Worm (Caenorhabditis elegans) whole organism, L2 larva: ENCODE results near the gene T01D3.3.

Source experiments
- C34F6.9 ChIP-seq: fragments of 150-350 bp; optimal IDR thresholded peaks from 2 replicates; lab custom pipeline; 2014; ENCODE audit warnings: missing biosample characterization, missing genetic modification characterization
- Y55F3AM.14 ChIP-seq: fragments of 200-800 bp; sonication (Bioruptor generic); optimal IDR thresholded peaks from 2 replicates; lab custom pipeline; 2018; ENCODE audit warnings: mild to moderate bottlenecking, missing genetic modification characterization, missing compliant biosample characterization
- ZK546.5 ChIP-seq: sonication (generic microtip); optimal IDR thresholded peaks from 2 replicates; lab custom pipeline; 2017; ENCODE audit warnings: missing biosample characterization, missing genetic modification characterization
- alr-1 ChIP-seq: fragments of 150-350 bp; optimal IDR thresholded peaks from 2 replicates; lab custom pipeline; 2014; ENCODE audit warnings: missing biosample characterization, missing genetic modification characterization
- aly-2 ChIP-seq: fragments of 150-350 bp; optimal IDR thresholded peaks from 2 replicates; lab custom pipeline; 2014; ENCODE audit warnings: missing biosample characterization, missing genetic modification characterization
- ama-1 ChIP-seq: fragments of 150-350 bp; optimal IDR thresholded peaks from 2 replicates; lab custom pipeline; 2018; ENCODE audit warnings: inconsistent platforms
- blmp-1 ChIP-seq: sonication (generic microtip); optimal IDR thresholded peaks from 2 replicates; lab custom pipeline; 2017; ENCODE audit warnings: missing genetic modification characterization, mild to moderate bottlenecking, missing compliant biosample characterization, antibody characterized with exemption, moderate library complexity; ENCODE audit not compliant: insufficient read depth
- ceh-82 ChIP-seq: fragments of 150-350 bp; optimal IDR thresholded peaks from 2 replicates; lab custom pipeline; 2014; ENCODE audit warnings: missing biosample characterization, missing genetic modification characterization
- crh-2 ChIP-seq: sonication (generic microtip); optimal IDR thresholded peaks from 2 replicates; lab custom pipeline; 2017; ENCODE audit warnings: missing biosample characterization, missing genetic modification characterization
- egl-27 ChIP-seq: sonication (generic microtip); optimal IDR thresholded peaks from 3 replicates; lab custom pipeline; 2017; ENCODE audit warnings: missing biosample characterization, missing genetic modification reagents, missing genetic modification characterization
- elt-1 ChIP-seq: fragments of 150-350 bp; optimal IDR thresholded peaks from 2 replicates; lab custom pipeline; 2014; ENCODE audit warnings: missing biosample characterization, missing genetic modification characterization
- elt-3 ChIP-seq: sonication (generic microtip); optimal IDR thresholded peaks from 2 replicates; lab custom pipeline; 2017; ENCODE audit warnings: missing biosample characterization, missing genetic modification characterization
- fos-1 ChIP-seq: fragments of 150-350 bp; optimal IDR thresholded peaks from 2 replicates; lab custom pipeline; 2014; ENCODE audit warnings: missing biosample characterization, missing genetic modification characterization
- gmeb-1 ChIP-seq: fragments of 150-350 bp; optimal IDR thresholded peaks from 2 replicates; lab custom pipeline; 2014; ENCODE audit warnings: missing biosample characterization, missing genetic modification characterization
- lin-11 ChIP-seq: fragments of 150-350 bp; sonication (generic microtip); optimal IDR thresholded peaks from 2 replicates; lab custom pipeline; 2014; ENCODE audit warnings: missing biosample characterization, missing genetic modification characterization, inconsistent platforms, mixed read lengths
- lin-39 ChIP-seq: fragments of 150-350 bp; optimal IDR thresholded peaks from 2 replicates; lab custom pipeline; 2014; ENCODE audit warnings: missing biosample characterization, missing genetic modification reagents, missing genetic modification characterization
- lsy-2 ChIP-seq, 2 experiments: fragments of 150-350 bp in 1 of 2; sonication (generic microtip) in 1 of 2; optimal IDR thresholded peaks; 2 replicates each; lab custom pipeline; 2014 to 2017; ENCODE audit warnings: missing biosample characterization in 2 of 2, missing genetic modification characterization in 2 of 2
- mab-5 ChIP-seq: fragments of 150-350 bp; optimal IDR thresholded peaks from 2 replicates; lab custom pipeline; 2014; ENCODE audit warnings: missing biosample characterization, missing genetic modification characterization
- nhr-10 ChIP-seq: sonication (generic microtip); optimal IDR thresholded peaks from 2 replicates; lab custom pipeline; 2017; ENCODE audit warnings: missing biosample characterization, missing genetic modification characterization
- nhr-12 ChIP-seq: fragments of 150-350 bp; optimal IDR thresholded peaks from 2 replicates; lab custom pipeline; 2014; ENCODE audit warnings: missing biosample characterization, missing genetic modification characterization
- nhr-129 ChIP-seq: fragments of 150-350 bp; optimal IDR thresholded peaks from 2 replicates; lab custom pipeline; 2014; ENCODE audit warnings: missing biosample characterization, missing genetic modification characterization
- nhr-21 ChIP-seq: fragments of 150-350 bp; optimal IDR thresholded peaks from 2 replicates; lab custom pipeline; 2014; ENCODE audit warnings: missing biosample characterization, missing genetic modification characterization
- nhr-237 ChIP-seq: fragments of 150-350 bp; optimal IDR thresholded peaks from 2 replicates; lab custom pipeline; 2014; ENCODE audit warnings: missing biosample characterization, missing genetic modification characterization
- nhr-25 ChIP-seq: fragments of 150-350 bp; sonication (generic microtip); optimal IDR thresholded peaks from 3 replicates; lab custom pipeline; 2014; ENCODE audit warnings: missing biosample characterization, missing genetic modification characterization
- nhr-6 ChIP-seq: fragments of 150-350 bp; optimal IDR thresholded peaks from 2 replicates; lab custom pipeline; 2014; ENCODE audit warnings: missing biosample characterization, missing genetic modification characterization
- peb-1 ChIP-seq: fragments of 150-350 bp; optimal IDR thresholded peaks from 2 replicates; lab custom pipeline; 2014; ENCODE audit warnings: missing biosample characterization, missing genetic modification characterization
- sem-4 ChIP-seq: fragments of 150-350 bp; optimal IDR thresholded peaks from 2 replicates; lab custom pipeline; 2014; ENCODE audit warnings: missing biosample characterization, missing genetic modification reagents, missing genetic modification characterization
- skn-1 ChIP-seq: sonication (generic microtip); optimal IDR thresholded peaks from 2 replicates; lab custom pipeline; 2017; ENCODE audit warnings: missing biosample characterization, missing genetic modification characterization
- sma-3 ChIP-seq: sonication (generic microtip); optimal IDR thresholded peaks from 2 replicates; lab custom pipeline; 2016; ENCODE audit warnings: missing genetic modification reagents, missing genetic modification characterization, missing compliant biosample characterization
- sma-9 ChIP-seq, 2 experiments: fragments of 150-350 bp in 1 of 2; sonication (generic microtip) in 1 of 2; optimal IDR thresholded peaks; 2 replicates each; lab custom pipeline; 2014 to 2016; ENCODE audit warnings: missing genetic modification characterization in 2 of 2, mild to moderate bottlenecking in 1 of 2, missing biosample characterization in 1 of 2, missing compliant biosample characterization in 1 of 2, missing genetic modification reagents in 1 of 2, moderate library complexity in 1 of 2
- snpc-4 ChIP-seq: fragments of 150-350 bp; optimal IDR thresholded peaks from 2 replicates; lab custom pipeline; 2014; ENCODE audit warnings: missing biosample characterization, missing genetic modification characterization
- unc-39 ChIP-seq: fragments of 150-350 bp; optimal IDR thresholded peaks from 2 replicates; lab custom pipeline; 2014; ENCODE audit warnings: missing biosample characterization, missing genetic modification characterization
- unc-55 ChIP-seq: fragments of 150-350 bp; sonication (generic microtip); optimal IDR thresholded peaks from 3 replicates; lab custom pipeline; 2014; ENCODE audit warnings: missing biosample characterization, missing genetic modification reagents, missing genetic modification characterization
- unc-62 ChIP-seq: fragments of 150-350 bp; optimal IDR thresholded peaks from 2 replicates; lab custom pipeline; 2014; ENCODE audit warnings: missing biosample characterization, missing genetic modification reagents, missing genetic modification characterization
- zag-1 ChIP-seq: fragments of 150-350 bp; optimal IDR thresholded peaks from 2 replicates; lab custom pipeline; 2014; ENCODE audit warnings: missing biosample characterization, missing genetic modification characterization
- ztf-1 ChIP-seq: fragments of 200-800 bp; sonication (Bioruptor generic); conservative IDR thresholded peaks from 2 replicates; pipeline ENCODE4 v1.3.6; 2022; ENCODE audit warnings: missing genetic modification characterization, missing compliant biosample characterization

The T01D3.3 gene

ce11 chrV:13659219-13659618 lies 44.9 kb upstream of the T01D3.3 start:
- no peak for TF ChIP-seq unc-39 (tag; lab: Kevin White, UChicago)
- peak; percentile 48 for TF ChIP-seq fos-1
- no peak for TF ChIP-seq alr-1 (tag; lab: Kevin White, UChicago)
- no peak for TF ChIP-seq nhr-237 (tag; lab: Kevin White, UChicago)
- peak; percentile 45 for TF ChIP-seq crh-2 (tag; lab: Kevin White, UChicago)
- TF ChIP-seq blmp-1 (tag; lab: Kevin White, UChicago), result peak; percentile 87
- no peak for TF ChIP-seq lin-39 (tag; lab: Kevin White, UChicago)
- TF ChIP-seq sma-9 (GFP tag; optimal IDR thresholded peaks at IDR 0.05; lab: Kevin White, UChicago), result peak; percentile 82
- TF ChIP-seq sma-9 (tag; optimal IDR thresholded peaks at IDR 0.05; lab: Kevin White, UChicago), result no peak

ce11 chrV:13660115-13660514 lies 44.0 kb upstream of the T01D3.3 start:
- TF ChIP-seq sem-4 (no peak), lsy-2 (tag; optimal IDR thresholded peaks at IDR 0.05; lab: Kevin White, UChicago) (no peak), alr-1 (tag; lab: Kevin White, UChicago) (no peak), egl-27 (no peak), crh-2 (tag; lab: Kevin White, UChicago) (no peak), snpc-4 (tag; lab: Kevin White, UChicago) (no peak), ceh-82 (tag; lab: Kevin White, UChicago) (no peak), ZK546.5 (no peak), nhr-6 (tag; lab: Kevin White, UChicago) (no peak), peb-1 (tag; lab: Kevin White, UChicago) (no peak), mab-5 (no peak), nhr-129 (tag; lab: Kevin White, UChicago) (no peak), unc-62 (no peak)

ce11 chrV:13660660-13661325 lies 43.3 kb upstream of the T01D3.3 start, which contains the start of gene letm-1:
Gene letm-1 (plus strand): TSS chrV:13661257.
- TF ChIP-seq nhr-6 (tag; lab: Kevin White, UChicago) (no peak), zag-1 (tag; lab: Kevin White, UChicago) (no peak), ztf-1 (GFP tag; lab: Robert Waterston, UW) (no peak), nhr-129 (tag; lab: Kevin White, UChicago) (peak; percentile 9), unc-55 (GFP tag; lab: Kevin White, UChicago) (no peak), C34F6.9 (peak; percentile 24), nhr-25 (no peak), skn-1 (tag; lab: Kevin White, UChicago) (no peak), fos-1 (peak; percentile 32), unc-39 (tag; lab: Kevin White, UChicago) (no peak), lsy-2 (tag; optimal IDR thresholded peaks at IDR 0.05; lab: Kevin White, UChicago) (peak in 1 of 2 experiments; percentile 21), aly-2 (tag; lab: Kevin White, UChicago) (no peak), nhr-12 (tag; lab: Kevin White, UChicago) (no peak), elt-3 (tag; lab: Kevin White, UChicago) (no peak), nhr-10 (tag; lab: Kevin White, UChicago) (no peak), sem-4 (no peak), ceh-82 (tag; lab: Kevin White, UChicago) (no peak), elt-1 (no peak), nhr-21 (tag; lab: Kevin White, UChicago) (no peak), lin-11 (tag; lab: Kevin White, UChicago) (no peak), crh-2 (tag; lab: Kevin White, UChicago) (peak; percentile 58), mab-5 (no peak)

ce11 chrV:13664340-13664916 lies 39.6 kb upstream of the T01D3.3 start:
- TF ChIP-seq lsy-2 (tag; optimal IDR thresholded peaks at IDR 0.05; lab: Kevin White, UChicago) (peak in 1 of 2 experiments; percentile 48), Y55F3AM.14 (GFP tag; lab: Kevin White, UChicago) (no peak), nhr-25 (peak; percentile 7), peb-1 (tag; lab: Kevin White, UChicago) (no peak), C34F6.9 (peak; percentile 26), sem-4 (peak; percentile 10), sma-3 (GFP tag; lab: Kevin White, UChicago) (peak; percentile 22), fos-1 (peak; percentile 36), crh-2 (tag; lab: Kevin White, UChicago) (peak; percentile 22), egl-27 (no peak), zag-1 (tag; lab: Kevin White, UChicago) (no peak), sma-9 (GFP tag; optimal IDR thresholded peaks at IDR 0.05; lab: Kevin White, UChicago) (peak; percentile 1), sma-9 (tag; optimal IDR thresholded peaks at IDR 0.05; lab: Kevin White, UChicago) (no peak), nhr-129 (tag; lab: Kevin White, UChicago) (peak; percentile 10), ama-1 (lab: Kevin White, UChicago) (peak; percentile 27), unc-55 (GFP tag; lab: Kevin White, UChicago) (peak; percentile 62), gmeb-1 (tag; lab: Kevin White, UChicago) (peak; percentile 35)
